Fruit fly (Drosophila melanogaster): Measurements from ENCODE around the gene Nedd8.
A peak's percentile ranks its signal among the peaks of the same experiment; 100 is the strongest.

Gene Nedd8

dm6 chr2L:18953512-18954254, 2.0 kb upstream of the Nedd8 start (continued):
- TF ChIP-seq CoRest (tag; optimal IDR thresholded peaks at IDR 0.05) (peak; percentile 43), gem (tag; optimal IDR thresholded peaks at IDR 0.05) (peak; percentile 71), lola (GFP tag; optimal IDR thresholded peaks at IDR 0.05) (peak in 1 of 3 experiments; percentile 21), Dek (tag; optimal IDR thresholded peaks at IDR 0.05) (peak; percentile 36), CG8924 (tag; optimal IDR thresholded peaks at IDR 0.05) (peak; percentile 60), fd96Cb (tag; optimal IDR thresholded peaks at IDR 0.05) (peak; percentile 18), CG13424 (tag; optimal IDR thresholded peaks at IDR 0.05) (peak; percentile 17), BEAF-32 (GFP tag; optimal IDR thresholded peaks at IDR 0.05) (no peak), dysf (GFP tag; IDR thresholded peaks at IDR 0.05) (peak; percentile 59; the same call in 1 of the 3 replicates), CG10147 (GFP tag; optimal IDR thresholded peaks at IDR 0.05) (peak; percentile 14), Blimp-1 (GFP tag; optimal IDR thresholded peaks at IDR 0.05) (peak; percentile 24), sens (GFP tag) (no peak), dpn (GFP tag; optimal IDR thresholded peaks at IDR 0.05) (peak in 1 of 2 experiments; percentile 10), Nf-YB (GFP tag; optimal IDR thresholded peaks at IDR 0.05) (peak; percentile 28), HmgZ (tag; optimal IDR thresholded peaks at IDR 0.05) (peak; percentile 10), fd3F (GFP tag; optimal IDR thresholded peaks at IDR 0.05) (peak; percentile 38), CG14014 (GFP tag; IDR thresholded peaks at IDR 0.05) (peak; percentile 39; the same call in 1 of the 2 replicates), CG17385 (GFP tag; optimal IDR thresholded peaks at IDR 0.05) (peak; percentile 10), CG10267 (tag; optimal IDR thresholded peaks at IDR 0.05) (peak; percentile 13), CG1647 (GFP tag; optimal IDR thresholded peaks at IDR 0.05) (no peak), ken (GFP tag; IDR thresholded peaks at IDR 0.05) (no peak), CG9437 (GFP tag; optimal IDR thresholded peaks at IDR 0.05) (peak; percentile 48), CG3281 (GFP tag; optimal IDR thresholded peaks at IDR 0.05) (peak; percentile 56), CG9932 (GFP tag; IDR thresholded peaks at IDR 0.05) (peak; percentile 41; the same call in 1 of the 2 replicates), vnd (GFP tag; IDR thresholded peaks at IDR 0.05; ENCODE audit: partially characterized antibody) (no peak), otp (GFP tag; IDR thresholded peaks at IDR 0.05) (no peak), CG12155 (GFP tag; optimal IDR thresholded peaks at IDR 0.05) (peak; percentile 14), CG12391 (tag; optimal IDR thresholded peaks at IDR 0.05) (peak; percentile 33), CG2712 (tag; optimal IDR thresholded peaks at IDR 0.05) (peak; percentile 34), usp (GFP tag; optimal IDR thresholded peaks at IDR 0.05) (no peak), zf30C (GFP tag; optimal IDR thresholded peaks at IDR 0.05) (peak; percentile 13), MBD-R2 (GFP tag; IDR thresholded peaks at IDR 0.05) (0 out of 2 replicates have a peak, but pooled peaks have one; percentile 6), CG2120 (GFP tag; optimal IDR thresholded peaks at IDR 0.05) (peak; percentile 11), knrl (GFP tag; IDR thresholded peaks at IDR 0.05; ENCODE audit: partially characterized antibody) (no peak), CG10274 (GFP tag; optimal IDR thresholded peaks at IDR 0.05) (no peak), phol (tag; optimal IDR thresholded peaks at IDR 0.05) (peak; percentile 18), CG2116 (GFP tag; optimal IDR thresholded peaks at IDR 0.05) (no peak), CG10979 (tag; optimal IDR thresholded peaks at IDR 0.05) (peak; percentile 27), unpg (GFP tag; optimal IDR thresholded peaks at IDR 0.05) (peak; percentile 17), CG17802 (tag; optimal IDR thresholded peaks at IDR 0.05) (no peak), Dref (GFP tag; IDR thresholded peaks at IDR 0.05) (no peak), CG11504 (tag; optimal IDR thresholded peaks at IDR 0.05) (peak; percentile 60), Sox102F (GFP tag; optimal IDR thresholded peaks at IDR 0.05) (peak; percentile 27), Poxn (GFP tag; IDR thresholded peaks at IDR 0.05) (no peak), slou (GFP tag; optimal IDR thresholded peaks at IDR 0.05) (no peak), jing (GFP tag; optimal IDR thresholded peaks at IDR 0.05) (no peak), CG7556 (GFP tag; optimal IDR thresholded peaks at IDR 0.05) (peak; percentile 51), Bgb (GFP tag; IDR thresholded peaks at IDR 0.05; ENCODE audit: partially characterized antibody) (no peak)

Measured in whole organism, embryonic.